Fruit fly (Drosophila melanogaster) S2 (cell line): Measurements from ENCODE around the gene Upf2.

Experiments used
- CG8478 ChIP-seq: fragments of >200 bp; optimal IDR thresholded peaks from 2 replicates; lab custom pipeline; 2018
- CTCF ChIP-seq, 2 experiments: fragments of >200 bp; optimal IDR thresholded peaks; 2 replicates each; lab custom pipeline; 2018

dm6 chrX:8061392-8062179 lies 13.7 kb downstream of the Upf2 start, which contains the start of gene mys:
- TF ChIP-seq CG8478 (lab: Kevin White, UChicago) (no peak), CTCF (optimal IDR thresholded peaks at IDR 0.05; lab: Kevin White, UChicago) (peak; percentile 66)
